Fruit fly (Drosophila melanogaster) whole organism, embryonic: Measurements from ENCODE around the gene Gnmt.

ENCODE experiments used
- BtbVII ChIP-seq: fragments of 200-800 bp; sonication (Bioruptor generic); optimal IDR thresholded peaks from 3 replicates; lab custom pipeline; 2017; ENCODE audit warnings: missing biosample characterization, mild to moderate bottlenecking, missing genetic modification characterization
- CG10366 ChIP-seq: fragments of 200-800 bp; sonication (Bioruptor generic); IDR thresholded peaks from 2 replicates; pipeline ENCODE4 v1.3.6; 2022; ENCODE audit warnings: missing biosample characterization, missing genetic modification characterization
- CG10565 ChIP-seq: fragments of 200-800 bp; sonication (Bioruptor generic); optimal IDR thresholded peaks from 3 replicates; lab custom pipeline; 2016; ENCODE audit warnings: missing biosample characterization, mild to moderate bottlenecking, missing genetic modification characterization
- CG11398 ChIP-seq: fragments of 200-800 bp; sonication (Bioruptor generic); optimal IDR thresholded peaks from 2 replicates; lab custom pipeline; 2016; ENCODE audit warnings: missing biosample characterization, missing genetic modification characterization
- CG11560 ChIP-seq: fragments of 200-800 bp; sonication (Bioruptor generic); IDR thresholded peaks from 3 replicates; pipeline ENCODE4 v1.3.6; 2022; ENCODE audit warnings: missing biosample characterization, missing genetic modification characterization
- CG12744 ChIP-seq: fragments of 200-800 bp; sonication (Bioruptor generic); optimal IDR thresholded peaks from 2 replicates; lab custom pipeline; 2016; ENCODE audit warnings: missing biosample characterization, missing genetic modification characterization
- CG13287 ChIP-seq: fragments of 200-800 bp; sonication (Bioruptor generic); IDR thresholded peaks from 2 replicates; pipeline ENCODE4 v1.3.6; 2022; ENCODE audit warnings: missing biosample characterization, missing genetic modification characterization; ENCODE audit not compliant: partially characterized antibody
- CG14014 ChIP-seq: fragments of 200-800 bp; sonication (Bioruptor generic); IDR thresholded peaks from 2 replicates; pipeline ENCODE4 v1.3.6; 2022; ENCODE audit warnings: missing biosample characterization, missing genetic modification characterization
- CG18262 ChIP-seq: fragments of 200-800 bp; optimal IDR thresholded peaks from 3 replicates; lab custom pipeline; 2019; ENCODE audit warnings: missing biosample characterization, mild to moderate bottlenecking, missing genetic modification characterization, moderate library complexity
- CG2202 ChIP-seq: fragments of 200-800 bp; sonication (Bioruptor generic); optimal IDR thresholded peaks from 2 replicates; lab custom pipeline; 2018; ENCODE audit warnings: missing biosample characterization, mild to moderate bottlenecking, missing genetic modification characterization
- CG2678 ChIP-seq: fragments of 200-800 bp; sonication (Bioruptor generic); optimal IDR thresholded peaks from 3 replicates; lab custom pipeline; 2019; ENCODE audit warnings: missing biosample characterization, mild to moderate bottlenecking, missing genetic modification characterization, moderate library complexity
- CG5245 ChIP-seq: fragments of 200-800 bp; sonication (Bioruptor generic); optimal IDR thresholded peaks from 3 replicates; lab custom pipeline; 2016; ENCODE audit warnings: missing biosample characterization, missing genetic modification characterization
- CG7556 ChIP-seq: fragments of 200-800 bp; sonication (Bioruptor generic); optimal IDR thresholded peaks from 2 replicates; lab custom pipeline; 2017; ENCODE audit warnings: missing biosample characterization, mild to moderate bottlenecking, missing genetic modification characterization
- CG8089 ChIP-seq: fragments of 200-800 bp; sonication (Bioruptor generic); optimal IDR thresholded peaks from 3 replicates; lab custom pipeline; 2016; ENCODE audit warnings: missing biosample characterization, missing genetic modification characterization
- CG8290 ChIP-seq, 3 experiments: fragments of 200-800 bp; sonication (Bioruptor generic); optimal IDR thresholded peaks; 2 replicates each; lab custom pipeline; 2016 to 2019; ENCODE audit warnings: missing biosample characterization in 3 of 3, missing genetic modification characterization in 3 of 3, mild to moderate bottlenecking in 2 of 3, moderate library complexity in 1 of 3
- CG8924 ChIP-seq: fragments of 200-800 bp; optimal IDR thresholded peaks from 3 replicates; lab custom pipeline; 2019; ENCODE audit warnings: missing biosample characterization, mild to moderate bottlenecking, missing genetic modification characterization, moderate library complexity
- CG8944 ChIP-seq: fragments of 200-800 bp; sonication (Bioruptor generic); optimal IDR thresholded peaks from 3 replicates; lab custom pipeline; 2016; ENCODE audit warnings: missing biosample characterization, missing genetic modification characterization
- CG9609 ChIP-seq: fragments of 200-800 bp; sonication (Bioruptor generic); optimal IDR thresholded peaks from 3 replicates; lab custom pipeline; 2016; ENCODE audit warnings: missing biosample characterization, missing genetic modification characterization
- CTCF ChIP-seq: fragments of 200-800 bp; sonication (Bioruptor generic); optimal IDR thresholded peaks from 2 replicates; lab custom pipeline; 2017; ENCODE audit warnings: missing biosample characterization, mild to moderate bottlenecking, missing genetic modification characterization, moderate library complexity
- Dip3 ChIP-seq: fragments of 200-800 bp; sonication (Bioruptor generic); optimal IDR thresholded peaks from 3 replicates; lab custom pipeline; 2016; ENCODE audit warnings: missing biosample characterization, missing genetic modification characterization
- Hmr ChIP-seq: fragments of 200-800 bp; sonication (Bioruptor generic); optimal IDR thresholded peaks from 3 replicates; lab custom pipeline; 2017; ENCODE audit warnings: mild to moderate bottlenecking, missing biosample characterization, missing genetic modification reagents, missing genetic modification characterization
- Lhr ChIP-seq: fragments of 200-800 bp; sonication (Bioruptor generic); optimal IDR thresholded peaks from 3 replicates; lab custom pipeline; 2017; ENCODE audit warnings: mild to moderate bottlenecking, missing biosample characterization, missing genetic modification reagents, missing genetic modification characterization
- Myb ChIP-seq: fragments of 200-800 bp; sonication (Bioruptor generic); optimal IDR thresholded peaks from 2 replicates; lab custom pipeline; 2016; ENCODE audit warnings: missing biosample characterization, missing genetic modification characterization
- Nf-YC ChIP-seq: fragments of 200-800 bp; optimal IDR thresholded peaks from 3 replicates; lab custom pipeline; 2019; ENCODE audit warnings: missing biosample characterization, mild to moderate bottlenecking, missing genetic modification characterization, moderate library complexity
- Side ChIP-seq: fragments of 200-800 bp; sonication (Bioruptor generic); optimal IDR thresholded peaks from 2 replicates; lab custom pipeline; 2016; ENCODE audit warnings: missing biosample characterization, missing genetic modification characterization
- Trl ChIP-seq, 3 experiments: fragments of >200 bp in 2 of 3; fragments of 200-800 bp in 1 of 3; sonication (Bioruptor generic) in 1 of 3; optimal IDR thresholded peaks; 2 replicates in 1 of 3; 3 replicates in 2 of 3; lab custom pipeline; 2016 to 2017; ENCODE audit warnings: missing biosample characterization in 1 of 3, missing genetic modification characterization in 1 of 3
- abd-A ChIP-seq: fragments of 200-800 bp; sonication (Bioruptor generic); optimal IDR thresholded peaks from 3 replicates; lab custom pipeline; 2019; ENCODE audit warnings: missing biosample characterization, mild to moderate bottlenecking, missing genetic modification characterization, moderate library complexity
- ac ChIP-seq: fragments of 200-800 bp; sonication (Bioruptor generic); optimal IDR thresholded peaks from 3 replicates; lab custom pipeline; 2017; ENCODE audit warnings: missing biosample characterization, mild to moderate bottlenecking, missing genetic modification characterization
- az2 ChIP-seq: fragments of 200-800 bp; sonication (Bioruptor generic); optimal IDR thresholded peaks from 3 replicates; lab custom pipeline; 2016; ENCODE audit warnings: missing biosample characterization, missing genetic modification characterization
- cas ChIP-seq: fragments of 200-800 bp; sonication (Bioruptor generic); IDR thresholded peaks from 2 replicates; pipeline ENCODE4 v1.3.6; 2022; ENCODE audit warnings: missing biosample characterization, missing genetic modification characterization
- cg ChIP-seq: fragments of 200-800 bp; sonication (Bioruptor generic); optimal IDR thresholded peaks from 3 replicates; lab custom pipeline; 2019; ENCODE audit warnings: missing biosample characterization, mild to moderate bottlenecking, missing genetic modification characterization, moderate library complexity
- danr ChIP-seq: fragments of 200-800 bp; sonication (Bioruptor generic); IDR thresholded peaks from 2 replicates; pipeline ENCODE4 v1.3.6; 2022; ENCODE audit warnings: missing biosample characterization, missing genetic modification characterization
- grn ChIP-seq: fragments of 200-800 bp; sonication (Bioruptor generic); optimal IDR thresholded peaks from 3 replicates; lab custom pipeline; 2017; ENCODE audit warnings: missing biosample characterization, missing genetic modification characterization
- hb ChIP-seq: fragments of 200-800 bp; sonication (Bioruptor generic); IDR thresholded peaks from 3 replicates; pipeline ENCODE4 v1.3.6; 2022; ENCODE audit warnings: missing biosample characterization, missing genetic modification characterization; ENCODE audit not compliant: partially characterized antibody
- hbn ChIP-seq: fragments of 200-800 bp; sonication (Bioruptor generic); IDR thresholded peaks from 2 replicates; pipeline ENCODE4 v1.3.6; 2022; ENCODE audit warnings: missing biosample characterization, missing genetic modification characterization; ENCODE audit not compliant: partially characterized antibody
- lab ChIP-seq: fragments of 200-800 bp; sonication (Bioruptor generic); optimal IDR thresholded peaks from 3 replicates; lab custom pipeline; 2017; ENCODE audit warnings: missing biosample characterization, missing genetic modification characterization, mild to moderate bottlenecking, moderate library complexity, missing genetic modification reagents
- mirr ChIP-seq: fragments of 200-800 bp; sonication (Bioruptor generic); optimal IDR thresholded peaks from 3 replicates; lab custom pipeline; 2018; ENCODE audit warnings: missing biosample characterization, mild to moderate bottlenecking, missing genetic modification characterization
- p53 ChIP-seq: fragments of 200-800 bp; sonication (Bioruptor generic); optimal IDR thresholded peaks from 2 replicates; lab custom pipeline; 2016; ENCODE audit warnings: missing biosample characterization, missing genetic modification characterization
- pros ChIP-seq: fragments of 200-800 bp; sonication (Bioruptor generic); optimal IDR thresholded peaks from 3 replicates; lab custom pipeline; 2019; ENCODE audit warnings: missing biosample characterization, mild to moderate bottlenecking, missing genetic modification characterization, moderate library complexity
- pzg ChIP-seq: fragments of 200-800 bp; sonication (Bioruptor generic); optimal IDR thresholded peaks from 3 replicates; lab custom pipeline; 2018; ENCODE audit warnings: missing biosample characterization, mild to moderate bottlenecking, missing genetic modification characterization, moderate library complexity
- run ChIP-seq: fragments of 200-800 bp; sonication (Bioruptor generic); optimal IDR thresholded peaks from 3 replicates; lab custom pipeline; 2018; ENCODE audit warnings: missing biosample characterization, mild to moderate bottlenecking, missing genetic modification characterization
- salm ChIP-seq: fragments of 200-800 bp; sonication (Bioruptor generic); optimal IDR thresholded peaks from 2 replicates; lab custom pipeline; 2018; ENCODE audit warnings: missing biosample characterization, mild to moderate bottlenecking, missing genetic modification characterization
- sens ChIP-seq: fragments of 200-800 bp; sonication (Bioruptor generic); peaks from one replicate; lab custom pipeline; 2016; ENCODE audit warnings: missing biosample characterization, missing genetic modification characterization
- stwl ChIP-seq: fragments of 200-800 bp; sonication (Bioruptor generic); optimal IDR thresholded peaks from 3 replicates; lab custom pipeline; 2018; ENCODE audit warnings: missing biosample characterization, mild to moderate bottlenecking, missing genetic modification characterization, moderate library complexity
- vfl ChIP-seq: fragments of 200-800 bp; sonication (Bioruptor generic); optimal IDR thresholded peaks from 2 replicates; lab custom pipeline; 2016; ENCODE audit warnings: missing biosample characterization, missing genetic modification characterization
- wdn ChIP-seq: fragments of 200-800 bp; sonication (Bioruptor generic); IDR thresholded peaks from 2 replicates; pipeline ENCODE4 v1.3.6; 2022; ENCODE audit warnings: missing biosample characterization, missing genetic modification characterization
- wek ChIP-seq: fragments of 200-800 bp; sonication (Bioruptor generic); optimal IDR thresholded peaks from 3 replicates; lab custom pipeline; 2018; ENCODE audit warnings: missing biosample characterization, mild to moderate bottlenecking, missing genetic modification characterization, moderate library complexity
- z ChIP-seq: fragments of 200-800 bp; sonication (Bioruptor generic); IDR thresholded peaks from 3 replicates; pipeline ENCODE4 v1.3.6; 2022; ENCODE audit warnings: missing biosample characterization, missing genetic modification characterization
- zfh2 ChIP-seq: fragments of 200-800 bp; sonication (Bioruptor generic); optimal IDR thresholded peaks from 2 replicates; lab custom pipeline; 2016; ENCODE audit warnings: missing biosample characterization, missing genetic modification characterization

Gnmt gene

dm6 chr3R:12720344-12721200 lies 46.2 kb downstream of the Gnmt start (continued):
- TF ChIP-seq CG8924 (no peak), ac (GFP tag; lab: Kevin White, UChicago) (no peak), CG5245 (GFP tag; lab: Kevin White, UChicago) (no peak), wek (GFP tag; lab: Kevin White, UChicago) (no peak), CG13287 (GFP tag; lab: Robert Waterston, UW) (no peak), CG2202 (tag; lab: Kevin White, UChicago) (no peak), CG9609 (GFP tag; lab: Kevin White, UChicago) (no peak), vfl (GFP tag; lab: Kevin White, UChicago) (no peak), CG14014 (GFP tag; lab: Robert Waterston, UW) (no peak), Lhr (GFP tag; lab: Kevin White, UChicago) (no peak), CG18262 (tag; lab: Kevin White, UChicago) (no peak), CG10366 (GFP tag; lab: Robert Waterston, UW) (no peak), cas (GFP tag; lab: Robert Waterston, UW) (no peak), wdn (GFP tag; lab: Robert Waterston, UW) (no peak), p53 (GFP tag; lab: Kevin White, UChicago) (no peak), cg (GFP tag; lab: Kevin White, UChicago) (no peak), abd-A (tag; lab: Kevin White, UChicago) (no peak), Nf-YC (tag; lab: Kevin White, UChicago) (no peak), Trl (optimal IDR thresholded peaks at IDR 0.05; lab: Kevin White, UChicago) (peak in 1 of 2 experiments; percentile 4), Trl (GFP tag; optimal IDR thresholded peaks at IDR 0.05; lab: Kevin White, UChicago) (no peak), mirr (GFP tag; lab: Kevin White, UChicago) (peak; percentile 56), pzg (GFP tag; lab: Kevin White, UChicago) (no peak), az2 (GFP tag; lab: Kevin White, UChicago) (no peak), stwl (no peak), CG7556 (GFP tag; lab: Kevin White, UChicago) (no peak), CG8944 (GFP tag; lab: Kevin White, UChicago) (no peak), CG8089 (GFP tag; lab: Kevin White, UChicago) (no peak), Dip3 (no peak), salm (tag; lab: Kevin White, UChicago) (no peak), pros (no peak), zfh2 (no peak), CG8290 (GFP tag; optimal IDR thresholded peaks at IDR 0.05; lab: Kevin White, UChicago) (no peak), CG8290 (tag; optimal IDR thresholded peaks at IDR 0.05; lab: Kevin White, UChicago) (peak in 1 of 2 experiments; percentile 56), run (tag; lab: Kevin White, UChicago) (no peak), danr (no peak), sens (peak; percentile 3), CG11560 (tag; lab: Robert Waterston, UW) (no peak), CG12744 (GFP tag; lab: Kevin White, UChicago) (no peak), Side (no peak), grn (no peak), CG2678 (tag; lab: Kevin White, UChicago) (peak; percentile 29), CTCF (GFP tag; lab: Kevin White, UChicago) (no peak), z (GFP tag; lab: Robert Waterston, UW) (no peak), CG10565 (no peak), BtbVII (peak; percentile 8), Hmr (GFP tag; lab: Kevin White, UChicago) (peak; percentile 10), lab (GFP tag; lab: Kevin White, UChicago) (peak; percentile 40), CG11398 (GFP tag; lab: Kevin White, UChicago) (no peak), Myb (GFP tag; lab: Kevin White, UChicago) (no peak), hbn (GFP tag; lab: Robert Waterston, UW) (no peak), hb (no peak)
